Worm (Caenorhabditis elegans): Measurements from ENCODE around the gene snf-3.

- TF ChIP-seq cog-1 (tag; optimal IDR thresholded peaks at IDR 0.05) (no peak), klf-2 (GFP tag; conservative IDR thresholded peaks at IDR 0.05) (no peak), med-1 (GFP tag; optimal IDR thresholded peaks at IDR 0.05; ENCODE audit: insufficient read depth) (no peak), ref-1 (GFP tag; conservative IDR thresholded peaks at IDR 0.05) (no peak), ztf-23 (GFP tag; IDR thresholded peaks at IDR 0.05) (no peak)
Observed at ce11 chrII:1063926-1064325, 27.9 kb upstream of the snf-3 start.

Measured in whole organism, midembryonic.